Worm (Caenorhabditis elegans): ENCODE results near the gene gsp-2.

DNA sequence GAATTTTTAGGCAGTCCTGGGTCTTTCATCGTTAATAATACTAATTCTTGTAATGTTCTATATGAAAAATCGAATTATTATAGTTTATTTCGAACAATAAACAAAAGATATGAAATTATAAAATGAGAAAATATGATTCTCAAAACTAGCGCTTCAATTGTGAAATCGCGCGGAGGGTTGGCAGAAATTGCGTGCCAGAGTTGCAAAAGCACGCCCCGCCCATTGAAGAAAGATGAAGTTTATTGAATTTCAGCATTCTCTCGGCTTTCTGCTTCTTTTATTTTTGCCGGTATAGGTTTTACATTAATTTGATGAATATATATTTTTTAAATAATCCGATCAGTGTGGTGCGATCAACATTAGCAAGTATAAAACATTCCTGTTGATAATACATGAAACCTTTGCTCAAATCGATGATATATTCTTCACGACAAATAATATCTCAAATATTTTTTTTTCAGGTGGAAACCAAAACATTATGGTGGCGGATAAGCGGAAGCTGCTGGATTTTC is 22.7 kb downstream of the gsp-2 start, which contains the start of the genes eco-1 and hmgr-1:
- TF ChIP-seq ztf-26 (tag; optimal IDR thresholded peaks at IDR 0.05) (no peak), fkh-3 (tag; optimal IDR thresholded peaks at IDR 0.05) (no peak), cebp-2 (GFP tag; IDR thresholded peaks at IDR 0.05) (no peak), let-526 (GFP tag; IDR thresholded peaks at IDR 0.05) (no peak), hrde-1 (tag; optimal IDR thresholded peaks at IDR 0.05; ENCODE audit: borderline replicate concordance) (no peak), ceh-91 (GFP tag; IDR thresholded peaks at IDR 0.05) (no peak), K11D2.4 (GFP tag; IDR thresholded peaks at IDR 0.05) (no peak), K12H6.12 (tag; optimal IDR thresholded peaks at IDR 0.05) (no peak), ets-4 (GFP tag; optimal IDR thresholded peaks at IDR 0.05) (no peak), ztf-6 (GFP tag; IDR thresholded peaks at IDR 0.05) (no peak), tlf-1 (GFP tag; optimal IDR thresholded peaks at IDR 0.05) (no peak), Y95B8A.8 (GFP tag; IDR thresholded peaks at IDR 0.05) (no peak), attf-6 (GFP tag; IDR thresholded peaks at IDR 0.05) (no peak)
